Fruit fly (Drosophila melanogaster) whole organism, embryonic: ENCODE results near the gene CG43702.

ENCODE experiments used
- Adf1 ChIP-seq: fragments of 200-800 bp; sonication (Bioruptor generic); IDR thresholded peaks from 2 replicates; pipeline ENCODE4 v1.3.6; 2022; ENCODE audit warnings: missing biosample characterization, missing genetic modification characterization
- Bdp1 ChIP-seq: fragments of 200-800 bp; sonication (Bioruptor generic); optimal IDR thresholded peaks from 3 replicates; lab custom pipeline; 2016; ENCODE audit warnings: missing biosample characterization, missing genetic modification characterization
- CG10147 ChIP-seq: fragments of 200-800 bp; sonication (Bioruptor generic); optimal IDR thresholded peaks from 2 replicates; lab custom pipeline; 2019; ENCODE audit warnings: missing biosample characterization, mild to moderate bottlenecking, missing genetic modification characterization, moderate library complexity
- CG10267 ChIP-seq: fragments of 200-800 bp; sonication (Bioruptor generic); optimal IDR thresholded peaks from 2 replicates; lab custom pipeline; 2018; ENCODE audit warnings: missing biosample characterization, mild to moderate bottlenecking, missing genetic modification characterization, moderate library complexity
- CG11696 ChIP-seq: fragments of 200-800 bp; sonication (Bioruptor generic); IDR thresholded peaks from 2 replicates; pipeline ENCODE4 v1.3.6; 2022; ENCODE audit warnings: missing biosample characterization, missing genetic modification characterization
- CG13624 ChIP-seq: fragments of 200-800 bp; sonication (Bioruptor generic); optimal IDR thresholded peaks from 2 replicates; lab custom pipeline; 2016; ENCODE audit warnings: missing biosample characterization, missing genetic modification characterization
- CG13775 ChIP-seq: fragments of 200-800 bp; sonication (Bioruptor generic); optimal IDR thresholded peaks from 3 replicates; lab custom pipeline; 2017; ENCODE audit warnings: missing biosample characterization, mild to moderate bottlenecking, missing genetic modification characterization
- CG15011 ChIP-seq: fragments of 200-800 bp; sonication (Bioruptor generic); optimal IDR thresholded peaks from 3 replicates; lab custom pipeline; 2018; ENCODE audit warnings: missing biosample characterization, mild to moderate bottlenecking, missing genetic modification characterization
- CG15073 ChIP-seq: fragments of 200-800 bp; sonication (Bioruptor generic); optimal IDR thresholded peaks from 2 replicates; lab custom pipeline; 2016; ENCODE audit warnings: missing biosample characterization, missing genetic modification characterization
- CG1602 ChIP-seq: fragments of 200-800 bp; sonication (Bioruptor generic); optimal IDR thresholded peaks from 3 replicates; lab custom pipeline; 2016; ENCODE audit warnings: missing biosample characterization, missing genetic modification characterization
- CG17568 ChIP-seq: fragments of 200-800 bp; sonication (Bioruptor generic); optimal IDR thresholded peaks from 2 replicates; lab custom pipeline; 2018; ENCODE audit warnings: missing biosample characterization, mild to moderate bottlenecking, missing genetic modification characterization, moderate library complexity
- CG18764 ChIP-seq: fragments of 200-800 bp; sonication (Bioruptor generic); optimal IDR thresholded peaks from 3 replicates; lab custom pipeline; 2016; ENCODE audit warnings: missing biosample characterization, missing genetic modification characterization
- CG2202 ChIP-seq: fragments of 200-800 bp; sonication (Bioruptor generic); optimal IDR thresholded peaks from 2 replicates; lab custom pipeline; 2018; ENCODE audit warnings: missing biosample characterization, mild to moderate bottlenecking, missing genetic modification characterization
- CG30020 ChIP-seq: fragments of 200-800 bp; optimal IDR thresholded peaks from 2 replicates; lab custom pipeline; 2019; ENCODE audit warnings: missing biosample characterization, mild to moderate bottlenecking, missing genetic modification characterization, moderate library complexity
- CG31388 ChIP-seq: fragments of 200-800 bp; sonication (Bioruptor generic); optimal IDR thresholded peaks from 2 replicates; lab custom pipeline; 2016; ENCODE audit warnings: missing biosample characterization, missing genetic modification characterization
- CG32772 ChIP-seq: fragments of 200-800 bp; sonication (Bioruptor generic); IDR thresholded peaks from 2 replicates; pipeline ENCODE4 v1.3.6; 2022; ENCODE audit warnings: missing biosample characterization, missing genetic modification characterization
- CG33213 ChIP-seq: fragments of 200-800 bp; sonication (Bioruptor generic); optimal IDR thresholded peaks from 3 replicates; lab custom pipeline; 2016; ENCODE audit warnings: missing biosample characterization, missing genetic modification characterization
- CG3995 ChIP-seq: fragments of 200-800 bp; sonication (Bioruptor generic); optimal IDR thresholded peaks from 3 replicates; lab custom pipeline; 2016; ENCODE audit warnings: missing biosample characterization, missing genetic modification characterization
- CG4854 ChIP-seq: fragments of 200-800 bp; sonication (Bioruptor generic); optimal IDR thresholded peaks from 2 replicates; lab custom pipeline; 2016; ENCODE audit warnings: missing biosample characterization, missing genetic modification characterization, inconsistent platforms
- CG5953 ChIP-seq: fragments of 200-800 bp; sonication (Bioruptor generic); IDR thresholded peaks from 2 replicates; pipeline ENCODE4 v1.3.6; 2022; ENCODE audit warnings: missing biosample characterization, missing genetic modification characterization
- CG6689 ChIP-seq: fragments of 200-800 bp; sonication (Bioruptor generic); IDR thresholded peaks from 2 replicates; pipeline ENCODE4 v1.3.6; 2022; ENCODE audit warnings: missing biosample characterization, missing genetic modification characterization
- CG6765 ChIP-seq: fragments of 200-800 bp; sonication (Bioruptor generic); optimal IDR thresholded peaks from 3 replicates; lab custom pipeline; 2017; ENCODE audit warnings: missing biosample characterization, mild to moderate bottlenecking, missing genetic modification characterization
- CG7745 ChIP-seq: fragments of 200-800 bp; sonication (Bioruptor generic); optimal IDR thresholded peaks from 2 replicates; lab custom pipeline; 2018; ENCODE audit warnings: missing biosample characterization, mild to moderate bottlenecking, missing genetic modification characterization, moderate library complexity
- Dip2 ChIP-seq: fragments of 200-800 bp; sonication (Bioruptor generic); IDR thresholded peaks from 2 replicates; pipeline ENCODE4 v1.3.6; 2022; ENCODE audit warnings: missing biosample characterization, missing genetic modification characterization
- Doc2 ChIP-seq: fragments of 200-800 bp; sonication (Bioruptor generic); IDR thresholded peaks from 2 replicates; pipeline ENCODE4 v1.3.6; 2022; ENCODE audit warnings: missing biosample characterization, missing genetic modification characterization
- Ets97D ChIP-seq: fragments of 200-800 bp; sonication (Bioruptor generic); optimal IDR thresholded peaks from 3 replicates; lab custom pipeline; 2016; ENCODE audit warnings: missing biosample characterization, missing genetic modification characterization
- Fer2 ChIP-seq: fragments of 200-800 bp; sonication (Bioruptor generic); optimal IDR thresholded peaks from 2 replicates; lab custom pipeline; 2018; ENCODE audit warnings: missing biosample characterization, mild to moderate bottlenecking, missing genetic modification characterization, moderate library complexity
- HLHmδ ChIP-seq: fragments of 200-800 bp; sonication (Bioruptor generic); optimal IDR thresholded peaks from 2 replicates; lab custom pipeline; 2018; ENCODE audit warnings: missing biosample characterization, mild to moderate bottlenecking, missing genetic modification characterization, moderate library complexity
- Hand ChIP-seq: fragments of 200-800 bp; sonication (Bioruptor generic); optimal IDR thresholded peaks from 2 replicates; lab custom pipeline; 2017; ENCODE audit warnings: mild to moderate bottlenecking, missing biosample characterization, missing genetic modification reagents, missing genetic modification characterization
- Hr39 ChIP-seq: fragments of >200 bp; optimal IDR thresholded peaks from 2 replicates; lab custom pipeline; 2017
- Lim3 ChIP-seq: fragments of 200-800 bp; sonication (Bioruptor generic); IDR thresholded peaks from 2 replicates; pipeline ENCODE4 v1.3.6; 2022; ENCODE audit warnings: missing biosample characterization, missing genetic modification characterization
- MBD-R2 ChIP-seq: fragments of 200-800 bp; sonication (Bioruptor generic); IDR thresholded peaks from 2 replicates; pipeline ENCODE4 v1.3.6; 2022; ENCODE audit warnings: missing biosample characterization, missing genetic modification characterization
- Oaz ChIP-seq: fragments of 200-800 bp; sonication (Bioruptor generic); IDR thresholded peaks from 2 replicates; pipeline ENCODE4 v1.3.6; 2022; ENCODE audit warnings: missing biosample characterization, missing genetic modification characterization
- Opbp ChIP-seq: fragments of 200-800 bp; sonication (Bioruptor generic); IDR thresholded peaks from 3 replicates; pipeline ENCODE4 v1.3.6; 2022; ENCODE audit warnings: missing biosample characterization, missing genetic modification characterization; ENCODE audit not compliant: partially characterized antibody
- Tbp ChIP-seq: fragments of >200 bp; optimal IDR thresholded peaks from 2 replicates; lab custom pipeline; 2018; ENCODE audit warnings: missing biosample characterization, missing genetic modification characterization
- YL-1 ChIP-seq: fragments of 200-800 bp; sonication (Bioruptor generic); optimal IDR thresholded peaks from 3 replicates; lab custom pipeline; 2017; ENCODE audit warnings: missing biosample characterization, mild to moderate bottlenecking, missing genetic modification characterization
- bsh ChIP-seq, 2 experiments: fragments of 200-800 bp; sonication (Bioruptor generic); optimal IDR thresholded peaks; 2 replicates each; lab custom pipeline; 2017 to 2018; ENCODE audit warnings: mild to moderate bottlenecking in 2 of 2, missing biosample characterization in 2 of 2, missing genetic modification characterization in 2 of 2, moderate library complexity in 1 of 2
- crc ChIP-seq: fragments of 200-800 bp; sonication (Bioruptor generic); optimal IDR thresholded peaks from 2 replicates; lab custom pipeline; 2016; ENCODE audit warnings: missing biosample characterization, missing genetic modification characterization
- grn ChIP-seq: fragments of 200-800 bp; sonication (Bioruptor generic); optimal IDR thresholded peaks from 3 replicates; lab custom pipeline; 2017; ENCODE audit warnings: missing biosample characterization, missing genetic modification characterization
- h ChIP-seq: fragments of >200 bp; optimal IDR thresholded peaks from 2 replicates; lab custom pipeline; 2017
- ham ChIP-seq: fragments of 200-800 bp; sonication (Bioruptor generic); IDR thresholded peaks from 2 replicates; pipeline ENCODE4 v1.3.6; 2022; ENCODE audit warnings: missing biosample characterization, missing genetic modification characterization
- ind ChIP-seq: fragments of 200-800 bp; sonication (Bioruptor generic); optimal IDR thresholded peaks from 3 replicates; lab custom pipeline; 2016; ENCODE audit warnings: missing biosample characterization, missing genetic modification characterization
- klu ChIP-seq: fragments of 200-800 bp; sonication (Bioruptor generic); IDR thresholded peaks from 2 replicates; pipeline ENCODE4 v1.3.6; 2022; ENCODE audit warnings: missing biosample characterization, missing genetic modification characterization
- lab ChIP-seq: fragments of 200-800 bp; sonication (Bioruptor generic); optimal IDR thresholded peaks from 3 replicates; lab custom pipeline; 2017; ENCODE audit warnings: missing biosample characterization, missing genetic modification characterization, mild to moderate bottlenecking, moderate library complexity, missing genetic modification reagents
- nerfin-1 ChIP-seq: fragments of 200-800 bp; sonication (Bioruptor generic); optimal IDR thresholded peaks from 3 replicates; lab custom pipeline; 2019; ENCODE audit warnings: missing biosample characterization, mild to moderate bottlenecking, missing genetic modification characterization, moderate library complexity
- odd ChIP-seq: fragments of 200-800 bp; sonication (Bioruptor generic); optimal IDR thresholded peaks from 2 replicates; lab custom pipeline; 2017; ENCODE audit warnings: missing biosample characterization, mild to moderate bottlenecking, missing genetic modification characterization
- pum ChIP-seq: fragments of 200-800 bp; sonication (Bioruptor generic); optimal IDR thresholded peaks from 2 replicates; lab custom pipeline; 2016; ENCODE audit warnings: missing biosample characterization, missing genetic modification characterization
- sd ChIP-seq: fragments of 200-800 bp; sonication (Bioruptor generic); optimal IDR thresholded peaks from 3 replicates; lab custom pipeline; 2018; ENCODE audit warnings: missing biosample characterization, mild to moderate bottlenecking, missing genetic modification characterization, moderate library complexity
- tll ChIP-seq, 2 experiments: fragments of 200-800 bp in 1 of 2; fragments of >200 bp in 1 of 2; sonication (Bioruptor generic) in 1 of 2; optimal IDR thresholded peaks; 2 replicates each; lab custom pipeline; 2017 to 2019; ENCODE audit warnings: missing biosample characterization in 2 of 2, missing genetic modification characterization in 2 of 2, mild to moderate bottlenecking in 1 of 2, moderate library complexity in 1 of 2
- wor ChIP-seq: fragments of 200-800 bp; sonication (Bioruptor generic); IDR thresholded peaks from 2 replicates; pipeline ENCODE4 v1.3.6; 2022; ENCODE audit warnings: missing biosample characterization, missing genetic modification characterization

CG43702 gene

dm6 chr3L:21275921-21276295, 22.6 kb upstream of the CG43702 start (continued):
- no peak for TF ChIP-seq CG15011
- TF ChIP-seq Ets97D, result no peak
- no peak for TF ChIP-seq Dip2 (GFP tag; lab: Robert Waterston, UW)
- TF ChIP-seq sd (tag; lab: Kevin White, UChicago), result no peak
- TF ChIP-seq Bdp1, result no peak
- TF ChIP-seq CG33213 (GFP tag; lab: Kevin White, UChicago), result no peak
- TF ChIP-seq Oaz (GFP tag; lab: Robert Waterston, UW), result no peak
- no peak for TF ChIP-seq Lim3 (GFP tag; lab: Robert Waterston, UW)
- TF ChIP-seq Doc2, result no peak
- TF ChIP-seq CG10267, result no peak
- TF ChIP-seq CG30020, result no peak
- TF ChIP-seq CG2202 (tag; lab: Kevin White, UChicago), result no peak
- no peak for TF ChIP-seq CG4854

dm6 chr3L:21276296-21277257, 21.9 kb upstream of the CG43702 start:
- TF ChIP-seq CG5953 (GFP tag; lab: Robert Waterston, UW), result no peak
- peak; percentile 75 for TF ChIP-seq CG13775 (GFP tag; lab: Kevin White, UChicago)
- peak; percentile 41 for TF ChIP-seq nerfin-1 (tag; lab: Kevin White, UChicago)
- peak; percentile 43 for TF ChIP-seq CG15011
- peak; percentile 44 for TF ChIP-seq CG1602 (GFP tag; lab: Kevin White, UChicago)
- peak; percentile 67 for TF ChIP-seq crc (GFP tag; lab: Kevin White, UChicago)
- peak; percentile 3 for TF ChIP-seq CG15073
- TF ChIP-seq CG11696 (GFP tag; lab: Robert Waterston, UW), result no peak
- peak; percentile 41 for TF ChIP-seq CG10147
- TF ChIP-seq ind (GFP tag; lab: Kevin White, UChicago), result peak; percentile 44
- no peak for TF ChIP-seq h (lab: Kevin White, UChicago)
- no peak for TF ChIP-seq Adf1 (GFP tag; lab: Robert Waterston, UW)
- TF ChIP-seq Hr39 (lab: Kevin White, UChicago), result no peak
- TF ChIP-seq wor (GFP tag; lab: Robert Waterston, UW), result no peak
- peak in 1 of 2 experiments; percentile 88 for TF ChIP-seq tll (GFP tag; optimal IDR thresholded peaks at IDR 0.05; lab: Kevin White, UChicago)
- no peak for TF ChIP-seq Tbp
- no peak for TF ChIP-seq HLHmδ (GFP tag; lab: Kevin White, UChicago)
- TF ChIP-seq pum (GFP tag; lab: Kevin White, UChicago), result peak; percentile 55
- no peak for TF ChIP-seq CG7745
- no peak for TF ChIP-seq CG6765 (GFP tag; lab: Kevin White, UChicago)
- TF ChIP-seq CG3995 (GFP tag; lab: Kevin White, UChicago), result peak; percentile 86
- TF ChIP-seq grn (GFP tag; lab: Kevin White, UChicago), result peak; percentile 94
- TF ChIP-seq bsh (GFP tag; optimal IDR thresholded peaks at IDR 0.05; lab: Kevin White, UChicago), result peak in 1 of 2 experiments; percentile 41
- TF ChIP-seq MBD-R2 (GFP tag; lab: Robert Waterston, UW), result no peak
- 0 out of 2 replicates have a peak, but pooled peaks have one; percentile 11 for TF ChIP-seq CG32772
- TF ChIP-seq CG13624 (GFP tag; lab: Kevin White, UChicago), result peak; percentile 50
- TF ChIP-seq Hand, result peak; percentile 21
- TF ChIP-seq lab (GFP tag; lab: Kevin White, UChicago), result peak; percentile 45
- TF ChIP-seq CG18764 (GFP tag; lab: Kevin White, UChicago), result no peak
- TF ChIP-seq Opbp, result no peak
- TF ChIP-seq odd (GFP tag; lab: Kevin White, UChicago), result peak; percentile 39
- peak; percentile 43 for TF ChIP-seq CG6689 (GFP tag; lab: Robert Waterston, UW)
- no peak for TF ChIP-seq klu (GFP tag; lab: Robert Waterston, UW)
- TF ChIP-seq YL-1 (GFP tag; lab: Kevin White, UChicago), result peak; percentile 4
- no peak for TF ChIP-seq Fer2 (tag; lab: Kevin White, UChicago)
- TF ChIP-seq ham, result no peak
- peak; percentile 5 for TF ChIP-seq CG31388 (GFP tag; lab: Kevin White, UChicago)
- TF ChIP-seq CG17568, result no peak
